Fruit fly (Drosophila melanogaster): ENCODE results near the gene NijA.

The NijA gene

DNA sequence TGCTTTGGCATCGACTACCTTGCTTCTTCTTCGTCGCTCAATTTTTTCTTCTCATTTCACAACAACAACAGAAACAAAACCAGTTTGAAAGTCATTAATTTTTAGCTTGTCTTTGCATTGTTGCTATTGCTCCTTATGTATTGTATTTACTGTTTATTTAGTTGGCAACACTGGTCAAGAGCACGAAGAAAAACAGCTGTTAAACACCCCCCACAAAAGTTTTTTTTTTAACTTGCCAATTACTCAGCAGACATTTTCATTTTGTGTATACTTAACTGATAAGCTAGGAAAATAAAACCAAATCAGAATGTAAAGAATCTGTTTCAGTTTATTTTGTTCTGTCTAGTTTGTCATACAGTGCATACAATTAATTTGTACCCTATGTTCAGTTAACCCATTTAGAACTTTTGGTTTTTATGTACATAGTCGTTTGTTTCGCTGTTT is 16.9 kb downstream of the NijA start (continued):
- TF ChIP-seq CG6163 (GFP tag; IDR thresholded peaks at IDR 0.05) = peak; percentile 64
- TF ChIP-seq OdsH (GFP tag; optimal IDR thresholded peaks at IDR 0.05) = peak; percentile 21

DNA sequence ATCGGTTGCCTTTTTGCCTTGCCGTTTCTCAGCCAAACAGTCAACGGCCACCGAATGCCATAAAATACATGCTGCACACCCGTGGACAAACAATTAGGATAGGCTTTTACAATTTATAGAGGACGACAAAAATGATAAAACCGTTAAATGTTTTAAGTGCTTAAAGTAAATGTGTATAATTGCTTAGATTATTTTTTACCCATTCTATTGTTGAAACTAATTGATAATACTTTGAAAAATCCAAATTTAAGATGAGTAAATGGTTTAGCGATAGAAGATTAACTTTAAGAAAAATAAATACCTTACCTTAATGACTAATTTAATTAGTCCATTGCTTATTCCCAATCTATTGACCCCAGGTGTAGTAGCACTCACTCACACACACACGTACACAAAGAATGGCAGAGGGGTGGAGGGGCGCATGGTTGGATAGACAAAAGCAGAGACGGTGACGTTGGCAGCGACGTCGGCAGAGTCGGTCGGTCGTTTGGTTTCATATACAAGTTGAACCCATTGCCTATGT is 18.1 kb downstream of the NijA start:
- TF ChIP-seq CG3919 (GFP tag; optimal IDR thresholded peaks at IDR 0.05) (peak; percentile 86), acj6 (GFP tag; optimal IDR thresholded peaks at IDR 0.05) (peak; percentile 85), topi (GFP tag; optimal IDR thresholded peaks at IDR 0.05) (peak; percentile 88), dsx (GFP tag; optimal IDR thresholded peaks at IDR 0.05; ENCODE audit: poor library complexity, severe bottlenecking) (peak; percentile 87), Hr4 (GFP tag; optimal IDR thresholded peaks at IDR 0.05) (peak; percentile 91), lz (GFP tag; optimal IDR thresholded peaks at IDR 0.05) (peak; percentile 92), fd85E (GFP tag; optimal IDR thresholded peaks at IDR 0.05) (no peak), Blimp-1 (GFP tag; optimal IDR thresholded peaks at IDR 0.05) (peak; percentile 73), CG34406 (GFP tag; optimal IDR thresholded peaks at IDR 0.05) (peak; percentile 89), pdm3 (GFP tag; optimal IDR thresholded peaks at IDR 0.05) (peak; percentile 88), CG6163 (GFP tag; IDR thresholded peaks at IDR 0.05) (peak; percentile 84; the same call in 2 of the 3 replicates), CG31627 (GFP tag; optimal IDR thresholded peaks at IDR 0.05) (peak; percentile 81), OdsH (GFP tag; optimal IDR thresholded peaks at IDR 0.05) (peak; percentile 87), fkh (GFP tag; optimal IDR thresholded peaks at IDR 0.05) (peak; percentile 70), CG8119 (GFP tag; IDR thresholded peaks at IDR 0.05) (peak; percentile 97), esn (GFP tag; optimal IDR thresholded peaks at IDR 0.05) (peak; percentile 94), CG6276 (GFP tag; optimal IDR thresholded peaks at IDR 0.05) (peak; percentile 88), Lpt (GFP tag; optimal IDR thresholded peaks at IDR 0.05) (peak; percentile 83), CG10669 (GFP tag; optimal IDR thresholded peaks at IDR 0.05) (peak; percentile 87), CG11762 (GFP tag; optimal IDR thresholded peaks at IDR 0.05; ENCODE audit: insufficient read depth) (peak; percentile 77), CG7368 (GFP tag; optimal IDR thresholded peaks at IDR 0.05) (peak; percentile 66), Hr38 (GFP tag; optimal IDR thresholded peaks at IDR 0.05) (no peak), achi (GFP tag; optimal IDR thresholded peaks at IDR 0.05) (peak; percentile 87), CG32006 (GFP tag; optimal IDR thresholded peaks at IDR 0.05) (peak; percentile 95), CG15336 (GFP tag; IDR thresholded peaks at IDR 0.05) (peak; percentile 98), CG8319 (GFP tag; optimal IDR thresholded peaks at IDR 0.05) (peak; percentile 73), Ets96B (tag; optimal IDR thresholded peaks at IDR 0.05) (peak; percentile 82), Smox (GFP tag; optimal IDR thresholded peaks at IDR 0.05) (peak; percentile 84), CG3032 (tag; optimal IDR thresholded peaks at IDR 0.05) (peak; percentile 92), cyc (GFP tag; optimal IDR thresholded peaks at IDR 0.05) (peak; percentile 80), dac (GFP tag; optimal IDR thresholded peaks at IDR 0.05) (peak; percentile 76), Eip78C (GFP tag) (peak; percentile 97), CG9139 (GFP tag; optimal IDR thresholded peaks at IDR 0.05) (peak; percentile 82), CG11294 (GFP tag; IDR thresholded peaks at IDR 0.05) (peak; percentile 90), Hr39 (GFP tag; optimal IDR thresholded peaks at IDR 0.05) (peak; percentile 79), Sox14 (GFP tag; optimal IDR thresholded peaks at IDR 0.05) (peak; percentile 91), CG8632 (GFP tag; optimal IDR thresholded peaks at IDR 0.05) (peak; percentile 84), fd59A (GFP tag; optimal IDR thresholded peaks at IDR 0.05) (peak; percentile 83), eg (GFP tag; IDR thresholded peaks at IDR 0.05) (peak; percentile 92), CG6808 (GFP tag; optimal IDR thresholded peaks at IDR 0.05) (peak; percentile 88), Met (GFP tag; optimal IDR thresholded peaks at IDR 0.05) (peak; percentile 89), Ets21C (GFP tag; optimal IDR thresholded peaks at IDR 0.05) (peak; percentile 78), CG4318 (GFP tag; optimal IDR thresholded peaks at IDR 0.05) (peak; percentile 82), net (GFP tag; optimal IDR thresholded peaks at IDR 0.05) (peak; percentile 88), Eip75B (GFP tag; optimal IDR thresholded peaks at IDR 0.05) (peak; percentile 95), spab (GFP tag; optimal IDR thresholded peaks at IDR 0.05) (peak; percentile 85), vri (GFP tag; optimal IDR thresholded peaks at IDR 0.05) (peak; percentile 48), Sox15 (GFP tag; optimal IDR thresholded peaks at IDR 0.05) (peak; percentile 65), CG1621 (tag; optimal IDR thresholded peaks at IDR 0.05) (peak; percentile 84)
